Worm (Caenorhabditis elegans) whole organism, L4/young adult: ENCODE data around the gene bgnt-1.2.

Experiments
- W03F9.2 ChIP-seq: fragments of 150-350 bp; optimal IDR thresholded peaks from 2 replicates; lab custom pipeline; 2014; ENCODE audit warnings: missing biosample characterization, missing genetic modification characterization
- dao-5 ChIP-seq: sonication (generic microtip); optimal IDR thresholded peaks from 2 replicates; lab custom pipeline; 2016; ENCODE audit warnings: missing genotype, missing genetic modification characterization, moderate library complexity, missing compliant biosample characterization
- him-1 ChIP-seq: sonication (generic microtip); optimal IDR thresholded peaks from 2 replicates; lab custom pipeline; 2016; ENCODE audit warnings: missing genotype, missing genetic modification reagents, missing genetic modification characterization, missing compliant biosample characterization

- TF ChIP-seq dao-5 (tag; lab: Kevin White, UChicago), result no peak
- TF ChIP-seq W03F9.2 (tag; lab: Kevin White, UChicago), result no peak
- TF ChIP-seq him-1 (tag; lab: Kevin White, UChicago), result no peak
These were observed 36.6 kb downstream of the bgnt-1.2 start for ce11 chrV:2081894-2082293.
